Fruit fly (Drosophila melanogaster): Measurements from ENCODE around the gene CG1578.

Gene CG1578

DNA sequence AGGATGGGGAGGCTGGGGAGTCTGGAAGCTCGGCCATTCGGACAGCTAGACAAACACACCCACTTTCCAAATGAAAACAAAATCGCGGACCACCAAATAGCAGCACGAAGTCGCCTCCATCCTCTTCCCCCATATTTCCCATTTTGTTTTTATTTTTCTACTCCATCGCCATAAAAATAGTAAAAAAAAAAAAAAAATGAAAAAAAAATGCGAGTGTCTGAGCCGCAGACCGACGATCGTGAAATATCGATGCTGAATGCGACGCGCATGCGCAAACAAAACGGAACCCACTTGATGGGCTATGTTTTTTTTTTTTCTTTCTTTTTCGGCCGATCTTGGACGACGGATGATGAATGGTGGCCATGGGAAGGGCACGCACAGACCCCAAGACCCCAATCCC, 31.4 kb downstream of the CG1578 start:
- no peak for TF ChIP-seq tai (GFP tag; optimal IDR thresholded peaks at IDR 0.05)
- TF ChIP-seq lola (GFP tag; optimal IDR thresholded peaks at IDR 0.05) = no peak
- TF ChIP-seq ey (GFP tag; optimal IDR thresholded peaks at IDR 0.05) = no peak
- no peak for TF ChIP-seq CrebA (GFP tag; optimal IDR thresholded peaks at IDR 0.05; ENCODE audit: borderline replicate concordance)
- no peak for TF ChIP-seq CG32264 (GFP tag; optimal IDR thresholded peaks at IDR 0.05)
- TF ChIP-seq Jra (GFP tag; optimal IDR thresholded peaks at IDR 0.05) = no peak
- no peak for TF ChIP-seq Dif (GFP tag; optimal IDR thresholded peaks at IDR 0.05; ENCODE audit: partially characterized antibody)
- TF ChIP-seq Mio (GFP tag; optimal IDR thresholded peaks at IDR 0.05) = no peak
- TF ChIP-seq woc (GFP tag; optimal IDR thresholded peaks at IDR 0.05) = no peak
- no peak for TF ChIP-seq br (GFP tag; optimal IDR thresholded peaks at IDR 0.05)
- TF ChIP-seq fru (GFP tag; optimal IDR thresholded peaks at IDR 0.05) = no peak
- no peak for TF ChIP-seq psq (GFP tag; optimal IDR thresholded peaks at IDR 0.05)
- TF ChIP-seq sv (GFP tag; optimal IDR thresholded peaks at IDR 0.05) = no peak

DNA sequence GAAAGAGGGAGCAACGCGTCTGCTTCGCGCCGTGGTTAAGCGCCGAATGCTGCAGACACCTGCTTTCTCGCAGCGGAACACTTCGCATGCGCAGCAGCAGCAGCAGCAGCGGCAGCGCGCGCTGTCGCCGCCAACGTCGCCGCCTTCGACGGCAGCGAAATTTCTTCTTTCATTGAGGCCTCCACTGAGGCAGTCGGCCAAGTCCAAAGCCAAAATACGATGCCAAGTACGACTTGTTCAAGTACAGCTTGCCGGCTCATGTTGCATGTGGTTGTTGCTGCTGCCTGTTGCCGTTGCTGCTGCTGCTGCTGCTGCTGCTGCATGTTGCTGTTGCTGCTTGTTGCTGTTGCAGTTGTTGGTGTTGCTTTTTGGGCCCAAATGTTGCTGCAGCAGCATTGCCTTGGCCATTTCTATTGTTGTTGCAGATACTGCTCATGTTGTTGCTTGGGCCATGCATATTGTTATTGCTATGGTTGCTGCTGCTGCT, 37.6 kb downstream of the CG1578 start, which contains the start of gene dy:
TSS of gene dy (minus strand) at position 51 of the 487 bp plus-strand sequence.
- TF ChIP-seq Abd-B (GFP tag; optimal IDR thresholded peaks at IDR 0.05) (no peak), Dfd (GFP tag; optimal IDR thresholded peaks at IDR 0.05) (peak; percentile 84)

DNA sequence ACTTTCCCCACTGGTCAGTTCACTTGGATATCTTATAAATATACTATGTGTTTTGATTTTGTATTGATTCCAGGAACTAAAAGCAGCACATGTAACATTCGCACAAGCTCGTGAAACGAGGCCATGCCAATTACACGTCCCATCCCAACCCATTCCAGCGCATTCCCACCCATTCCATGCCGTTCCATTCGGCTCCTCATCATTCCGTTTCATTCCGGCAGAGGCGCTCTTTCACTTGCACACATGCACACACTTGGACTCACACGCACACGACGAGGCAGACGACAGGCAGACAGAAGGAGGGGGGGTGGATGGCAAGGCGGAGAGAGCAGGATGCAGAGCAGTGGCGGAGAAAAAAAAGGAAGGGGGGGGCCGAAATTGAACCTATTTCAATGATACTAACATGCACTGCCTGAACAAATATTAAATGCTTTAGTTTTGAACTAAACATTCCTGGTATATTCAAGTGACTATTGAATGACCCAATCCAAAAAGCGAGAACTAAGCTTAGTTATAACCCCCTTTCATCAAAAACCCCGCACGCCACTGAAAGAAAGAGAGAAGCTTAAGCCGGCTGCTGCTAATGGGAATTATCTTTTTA, 40.3 kb downstream of the CG1578 start:
- TF ChIP-seq foxo (GFP tag; optimal IDR thresholded peaks at IDR 0.05) (peak in 1 of 2 experiments; percentile 96), h (GFP tag; optimal IDR thresholded peaks at IDR 0.05) (peak; percentile 94), psq (GFP tag; optimal IDR thresholded peaks at IDR 0.05) (peak; percentile 88), br (GFP tag; optimal IDR thresholded peaks at IDR 0.05) (peak; percentile 91), GATAd (GFP tag; optimal IDR thresholded peaks at IDR 0.05) (peak; percentile 7), Hr83 (GFP tag; optimal IDR thresholded peaks at IDR 0.05; ENCODE audit: poor library complexity, severe bottlenecking) (no peak), CrebA (GFP tag; optimal IDR thresholded peaks at IDR 0.05; ENCODE audit: borderline replicate concordance) (no peak), Sp1 (GFP tag; optimal IDR thresholded peaks at IDR 0.05) (peak; percentile 95), Hnf4 (GFP tag; optimal IDR thresholded peaks at IDR 0.05) (peak; percentile 81), fru (GFP tag; optimal IDR thresholded peaks at IDR 0.05) (peak; percentile 95), usp (GFP tag; optimal IDR thresholded peaks at IDR 0.05) (no peak), CG9705 (GFP tag; optimal IDR thresholded peaks at IDR 0.05) (peak; percentile 93), rgr (GFP tag; optimal IDR thresholded peaks at IDR 0.05) (peak; percentile 93), Dfd (GFP tag; optimal IDR thresholded peaks at IDR 0.05) (no peak), dmrt93B (GFP tag; optimal IDR thresholded peaks at IDR 0.05) (peak; percentile 95), dsf (GFP tag; optimal IDR thresholded peaks at IDR 0.05; ENCODE audit: borderline replicate concordance) (peak; percentile 30), tai (GFP tag; optimal IDR thresholded peaks at IDR 0.05) (no peak), Rel (GFP tag; optimal IDR thresholded peaks at IDR 0.05) (peak; percentile 35), Rel (tag; optimal IDR thresholded peaks at IDR 0.05) (peak; percentile 80), brk (GFP tag; optimal IDR thresholded peaks at IDR 0.05) (peak; percentile 43), sv (GFP tag; optimal IDR thresholded peaks at IDR 0.05) (no peak), sage (GFP tag; optimal IDR thresholded peaks at IDR 0.05) (peak; percentile 65), OdsH (GFP tag; optimal IDR thresholded peaks at IDR 0.05) (peak; percentile 93), woc (GFP tag; optimal IDR thresholded peaks at IDR 0.05) (peak; percentile 84), Jra (GFP tag; optimal IDR thresholded peaks at IDR 0.05) (peak; percentile 60), ey (GFP tag; optimal IDR thresholded peaks at IDR 0.05) (peak; percentile 93), HLH106 (tag; optimal IDR thresholded peaks at IDR 0.05) (peak; percentile 96), Dif (GFP tag; optimal IDR thresholded peaks at IDR 0.05; ENCODE audit: partially characterized antibody) (no peak), CG32264 (GFP tag; optimal IDR thresholded peaks at IDR 0.05) (peak; percentile 63)

DNA sequence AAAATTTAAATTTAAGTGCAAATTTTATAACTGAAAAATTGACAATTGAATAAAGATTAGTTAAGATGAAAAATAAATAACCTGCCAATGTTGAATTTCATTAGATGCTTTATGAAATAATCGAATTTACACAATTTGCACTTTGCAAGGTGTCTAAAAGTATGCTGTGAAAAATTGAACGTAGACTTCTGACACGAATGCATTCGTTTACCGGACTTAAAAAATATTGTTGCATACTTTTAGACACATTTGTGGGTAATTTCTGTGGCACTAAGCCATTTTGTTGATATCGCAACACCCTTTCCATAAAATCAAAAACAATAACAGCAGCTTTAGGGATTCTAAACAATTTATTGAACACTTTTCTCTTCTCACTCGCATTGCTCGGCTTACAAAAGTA, 46.9 kb downstream of the CG1578 start:
- no peak for TF ChIP-seq ey (GFP tag; optimal IDR thresholded peaks at IDR 0.05)
- no peak for TF ChIP-seq Vsx2 (GFP tag; optimal IDR thresholded peaks at IDR 0.05; ENCODE audit: partially characterized antibody)
- TF ChIP-seq sage (GFP tag; optimal IDR thresholded peaks at IDR 0.05) = no peak
- TF ChIP-seq dsf (GFP tag; optimal IDR thresholded peaks at IDR 0.05; ENCODE audit: borderline replicate concordance) = no peak
- TF ChIP-seq woc (GFP tag; optimal IDR thresholded peaks at IDR 0.05) = no peak
- no peak for TF ChIP-seq Hr83 (GFP tag; optimal IDR thresholded peaks at IDR 0.05; ENCODE audit: poor library complexity, severe bottlenecking)
- no peak for TF ChIP-seq rgr (GFP tag; optimal IDR thresholded peaks at IDR 0.05)
- TF ChIP-seq tai (GFP tag; optimal IDR thresholded peaks at IDR 0.05) = no peak
- TF ChIP-seq GATAd (GFP tag; optimal IDR thresholded peaks at IDR 0.05) = no peak
- TF ChIP-seq Sp1 (GFP tag; optimal IDR thresholded peaks at IDR 0.05) = no peak
- no peak for TF ChIP-seq Dif (GFP tag; optimal IDR thresholded peaks at IDR 0.05; ENCODE audit: partially characterized antibody)
- TF ChIP-seq Myc (optimal IDR thresholded peaks at IDR 0.05) = no peak

All from whole organism, wandering third instar larva.